Worm (Caenorhabditis elegans) whole organism, L1 larva: ENCODE results near the gene F33A8.4.

ENCODE experiments used
- C16A3.4 ChIP-seq: fragments of 150-350 bp; optimal IDR thresholded peaks from 2 replicates; lab custom pipeline; 2014; ENCODE audit warnings: missing biosample characterization, missing genetic modification characterization
- C34B4.2 ChIP-seq: sonication (generic microtip); optimal IDR thresholded peaks from 2 replicates; lab custom pipeline; 2017; ENCODE audit warnings: mild to moderate bottlenecking, missing genetic modification characterization, missing compliant biosample characterization
- aha-1 ChIP-seq: fragments of 150-350 bp; optimal IDR thresholded peaks from 2 replicates; lab custom pipeline; 2014; ENCODE audit warnings: missing biosample characterization, missing genetic modification characterization
- blmp-1 ChIP-seq: fragments of 150-350 bp; optimal IDR thresholded peaks from 2 replicates; lab custom pipeline; 2014; ENCODE audit warnings: missing biosample characterization, missing genetic modification characterization
- ceh-82 ChIP-seq, 3 experiments: fragments of 150-350 bp in 1 of 3; sonication (generic microtip) in 2 of 3; optimal IDR thresholded peaks; 2 replicates each; lab custom pipeline; 2014 to 2017; ENCODE audit warnings: missing biosample characterization in 3 of 3, missing genetic modification characterization in 3 of 3
- ceh-88 ChIP-seq: fragments of 200-800 bp; sonication (Bioruptor generic); IDR thresholded peaks from 2 replicates; pipeline ENCODE4 v1.3.6; 2022; ENCODE audit warnings: missing genetic modification characterization, missing compliant biosample characterization
- ceh-90 ChIP-seq: sonication (generic microtip); optimal IDR thresholded peaks from 2 replicates; lab custom pipeline; 2016; ENCODE audit warnings: missing genetic modification characterization, missing compliant biosample characterization
- dsc-1 ChIP-seq: sonication (generic microtip); optimal IDR thresholded peaks from 2 replicates; lab custom pipeline; 2016; ENCODE audit warnings: mild to moderate bottlenecking, missing genetic modification characterization, missing compliant biosample characterization
- efl-1 ChIP-seq, 4 experiments: fragments of 150-350 bp; optimal IDR thresholded peaks in 3 of 4; peaks in 1 of 4; 1 replicate in 1 of 4; 2 replicates in 3 of 4; lab custom pipeline; 2014; ENCODE audit warnings: missing biosample characterization in 2 of 4, missing genetic modification characterization in 2 of 4, missing genetic modification reagents in 2 of 4
- ets-5 ChIP-seq: fragments of 200-800 bp; sonication (Bioruptor generic); IDR thresholded peaks from 2 replicates; pipeline ENCODE4 v1.3.6; 2022; ENCODE audit warnings: missing genetic modification characterization, missing compliant biosample characterization
- fkh-10 ChIP-seq: sonication (generic microtip); optimal IDR thresholded peaks from 2 replicates; lab custom pipeline; 2017; ENCODE audit warnings: missing biosample characterization, missing genetic modification reagents, missing genetic modification characterization
- grh-1 ChIP-seq: fragments of 200-800 bp; sonication (Bioruptor generic); IDR thresholded peaks from 2 replicates; pipeline ENCODE4 v1.3.6; 2022; ENCODE audit warnings: missing genetic modification reagents, missing genetic modification characterization, missing compliant biosample characterization
- hlh-17 ChIP-seq: fragments of 200-800 bp; sonication (Bioruptor generic); optimal IDR thresholded peaks from 2 replicates; lab custom pipeline; 2018; ENCODE audit warnings: missing genetic modification characterization, mild to moderate bottlenecking, missing compliant biosample characterization, moderate library complexity, borderline replicate concordance
- hlh-4 ChIP-seq: sonication (generic microtip); optimal IDR thresholded peaks from 2 replicates; lab custom pipeline; 2016; ENCODE audit warnings: mild to moderate bottlenecking, missing genetic modification characterization, missing compliant biosample characterization
- irx-1 ChIP-seq: sonication (generic microtip); optimal IDR thresholded peaks from 2 replicates; lab custom pipeline; 2016; ENCODE audit warnings: missing genetic modification characterization, missing compliant biosample characterization
- lin-13 ChIP-seq: fragments of 150-350 bp; optimal IDR thresholded peaks from 2 replicates; lab custom pipeline; 2014; ENCODE audit warnings: missing biosample characterization, missing genetic modification reagents, missing genetic modification characterization
- lin-14 ChIP-seq: fragments of 200-800 bp; sonication (Bioruptor generic); optimal IDR thresholded peaks from 2 replicates; lab custom pipeline; 2018; ENCODE audit warnings: mild to moderate bottlenecking, missing genetic modification characterization, moderate library complexity, missing compliant biosample characterization
- lin-15B ChIP-seq: fragments of 150-350 bp; sonication (generic microtip); optimal IDR thresholded peaks from 3 replicates; lab custom pipeline; 2014; ENCODE audit warnings: missing biosample characterization, missing genetic modification characterization
- lin-35 ChIP-seq, 2 experiments: fragments of 150-350 bp; optimal IDR thresholded peaks; 2 replicates each; lab custom pipeline; 2014; ENCODE audit warnings: missing biosample characterization in 2 of 2, missing genetic modification characterization in 2 of 2, missing genetic modification reagents in 2 of 2
- mdl-1 ChIP-seq, 2 experiments: fragments of 150-350 bp; optimal IDR thresholded peaks; 2 replicates each; lab custom pipeline; 2014 to 2017; ENCODE audit warnings: missing biosample characterization in 2 of 2, missing genetic modification characterization in 2 of 2, inconsistent platforms in 1 of 2
- nhr-11 ChIP-seq: fragments of 150-350 bp; optimal IDR thresholded peaks from 2 replicates; lab custom pipeline; 2014; ENCODE audit warnings: missing biosample characterization, missing genetic modification characterization
- nhr-19 ChIP-seq: fragments of 200-800 bp; sonication (Bioruptor generic); conservative IDR thresholded peaks from 2 replicates; pipeline ENCODE4 v1.3.6; 2022; ENCODE audit warnings: missing genetic modification characterization, missing compliant biosample characterization
- nhr-28 ChIP-seq: fragments of 150-350 bp; optimal IDR thresholded peaks from 2 replicates; lab custom pipeline; 2014; ENCODE audit warnings: missing biosample characterization, missing genetic modification characterization
- nhr-47 ChIP-seq: sonication (generic microtip); optimal IDR thresholded peaks from 2 replicates; lab custom pipeline; 2016; ENCODE audit warnings: mild to moderate bottlenecking, missing genetic modification characterization, moderate library complexity, missing compliant biosample characterization
- nhr-71 ChIP-seq: sonication (generic microtip); optimal IDR thresholded peaks from 2 replicates; lab custom pipeline; 2016; ENCODE audit warnings: mild to moderate bottlenecking, missing genetic modification characterization, moderate library complexity, missing compliant biosample characterization
- nhr-77 ChIP-seq: fragments of 150-350 bp; optimal IDR thresholded peaks from 2 replicates; lab custom pipeline; 2014; ENCODE audit warnings: missing biosample characterization, missing genetic modification characterization
- nhr-85 ChIP-seq: sonication (generic microtip); peaks from one replicate; lab custom pipeline; 2016; ENCODE audit warnings: missing genetic modification characterization, inconsistent platforms, missing compliant biosample characterization
- rnt-1 ChIP-seq: sonication (generic microtip); optimal IDR thresholded peaks from 2 replicates; lab custom pipeline; 2016; ENCODE audit warnings: mild to moderate bottlenecking, missing genetic modification characterization, moderate library complexity, missing compliant biosample characterization
- skn-1 ChIP-seq: fragments of 150-350 bp; optimal IDR thresholded peaks from 2 replicates; lab custom pipeline; 2014; ENCODE audit warnings: missing biosample characterization, missing genetic modification characterization
- sox-4 ChIP-seq: sonication (generic microtip); optimal IDR thresholded peaks from 2 replicates; lab custom pipeline; 2016; ENCODE audit warnings: missing genetic modification characterization, missing compliant biosample characterization
- tbx-2 ChIP-seq: sonication (generic microtip); optimal IDR thresholded peaks from 2 replicates; lab custom pipeline; 2016; ENCODE audit warnings: missing genetic modification characterization, missing compliant biosample characterization
- tlp-1 ChIP-seq: fragments of 150-350 bp; optimal IDR thresholded peaks from 2 replicates; lab custom pipeline; 2014; ENCODE audit warnings: missing biosample characterization, missing genetic modification characterization
- unc-130 ChIP-seq: fragments of 150-350 bp; optimal IDR thresholded peaks from 2 replicates; lab custom pipeline; 2017; ENCODE audit warnings: missing biosample characterization, missing genetic modification characterization, inconsistent platforms
- unc-62 ChIP-seq: fragments of 150-350 bp; optimal IDR thresholded peaks from 2 replicates; lab custom pipeline; 2014; ENCODE audit warnings: missing biosample characterization, missing genetic modification reagents, missing genetic modification characterization
- unc-98 ChIP-seq: fragments of 200-800 bp; sonication (Bioruptor generic); IDR thresholded peaks from 2 replicates; pipeline ENCODE4 v1.3.6; 2022; ENCODE audit warnings: missing genetic modification characterization, missing compliant biosample characterization
- vab-15 ChIP-seq: sonication (generic microtip); optimal IDR thresholded peaks from 2 replicates; lab custom pipeline; 2017; ENCODE audit warnings: missing genotype, mild to moderate bottlenecking, missing genetic modification characterization, missing compliant biosample characterization
- zag-1 ChIP-seq: fragments of 150-350 bp; optimal IDR thresholded peaks from 2 replicates; lab custom pipeline; 2014; ENCODE audit warnings: missing biosample characterization, missing genetic modification characterization

Gene F33A8.4

ce11 chrII:11041027-11041426, 7.8 kb downstream of the F33A8.4 start, which contains the start of gene cey-1:
Gene cey-1 (minus strand): TSS chrII:11041206.
- TF ChIP-seq vab-15 (tag; lab: Kevin White, UChicago) (no peak), blmp-1 (tag; lab: Kevin White, UChicago) (peak; percentile 5)
- TF ChIP-seq, all 84 proteins: peak for 1

- TF ChIP-seq blmp-1 (tag; lab: Kevin White, UChicago), result no peak
- peak; percentile 48 for TF ChIP-seq nhr-85 (tag; lab: Kevin White, UChicago)
Observed at ce11 chrII:11040140-11040539, 8.7 kb downstream of the F33A8.4 start.

ce11 chrII:11035774-11036173, 13.1 kb downstream of the F33A8.4 start, which contains the start of gene srlf-15:
Gene srlf-15 (plus strand): TSS chrII:11036074.
- TF ChIP-seq hlh-4 (tag; lab: Kevin White, UChicago) (no peak), nhr-19 (GFP tag; lab: Robert Waterston, UW) (no peak), unc-130 (tag; lab: Kevin White, UChicago) (no peak), tbx-2 (tag; lab: Kevin White, UChicago) (no peak), nhr-71 (tag; lab: Kevin White, UChicago) (no peak), hlh-17 (GFP tag; lab: Kevin White, UChicago) (no peak), C34B4.2 (tag; lab: Kevin White, UChicago) (no peak), unc-62 (GFP tag; lab: Kevin White, UChicago) (no peak), fkh-10 (GFP tag; lab: Kevin White, UChicago) (no peak), lin-35 (GFP tag; optimal IDR thresholded peaks at IDR 0.05; lab: Kevin White, UChicago) (no peak)
- TF ChIP-seq, all 84 proteins: peak for 0

- TF ChIP-seq rnt-1 (tag; lab: Kevin White, UChicago), result no peak
- TF ChIP-seq C16A3.4 (tag; lab: Kevin White, UChicago), result no peak
- no peak for TF ChIP-seq nhr-47
- no peak for TF ChIP-seq aha-1 (tag; lab: Kevin White, UChicago)
- no peak for TF ChIP-seq ceh-88 (GFP tag; lab: Robert Waterston, UW)
- TF ChIP-seq ets-5 (GFP tag; lab: Robert Waterston, UW), result no peak
- no peak for TF ChIP-seq grh-1 (GFP tag; lab: Robert Waterston, UW)
- TF ChIP-seq lin-35 (GFP tag; optimal IDR thresholded peaks at IDR 0.05; lab: Kevin White, UChicago), result no peak
- TF ChIP-seq irx-1 (tag; lab: Kevin White, UChicago), result no peak
- no peak for TF ChIP-seq lin-13 (GFP tag; lab: Kevin White, UChicago)
- no peak for TF ChIP-seq mdl-1 (tag; optimal IDR thresholded peaks at IDR 0.05; lab: Kevin White, UChicago)
- no peak for TF ChIP-seq nhr-11 (tag; lab: Kevin White, UChicago)
- TF ChIP-seq C34B4.2 (tag; lab: Kevin White, UChicago), result no peak
- TF ChIP-seq lin-15B (tag; lab: Kevin White, UChicago), result no peak
- no peak for TF ChIP-seq ceh-82 (tag; optimal IDR thresholded peaks at IDR 0.05; lab: Kevin White, UChicago)
- TF ChIP-seq lin-14 (GFP tag; lab: Kevin White, UChicago), result no peak
- TF ChIP-seq nhr-77, result no peak
- no peak for TF ChIP-seq skn-1
- TF ChIP-seq nhr-85 (tag; lab: Kevin White, UChicago), result no peak
- TF ChIP-seq, all 84 proteins: peak for 0
Observed at ce11 chrII:11032812-11033211, 16.0 kb downstream of the F33A8.4 start.

- no peak for TF ChIP-seq lin-35 (GFP tag; optimal IDR thresholded peaks at IDR 0.05; lab: Kevin White, UChicago)
- no peak for TF ChIP-seq sox-4 (tag; lab: Kevin White, UChicago)
- no peak for TF ChIP-seq ceh-90 (tag; lab: Kevin White, UChicago)
- TF ChIP-seq efl-1 (optimal IDR thresholded peaks at IDR 0.05; lab: Kevin White, UChicago), result no peak
- TF ChIP-seq efl-1 (GFP tag; optimal IDR thresholded peaks at IDR 0.05 in 1 of 2; lab: Kevin White, UChicago), result no peak
- no peak for TF ChIP-seq unc-98 (GFP tag; lab: Robert Waterston, UW)
- TF ChIP-seq zag-1 (tag; lab: Kevin White, UChicago), result no peak
- no peak for TF ChIP-seq nhr-28 (tag; lab: Kevin White, UChicago)
- no peak for TF ChIP-seq lin-15B (tag; lab: Kevin White, UChicago)
- no peak for TF ChIP-seq dsc-1
- TF ChIP-seq tlp-1 (tag; lab: Kevin White, UChicago), result no peak
- no peak for TF ChIP-seq ceh-88 (GFP tag; lab: Robert Waterston, UW)
- no peak for TF ChIP-seq lin-13 (GFP tag; lab: Kevin White, UChicago)
Observed at ce11 chrII:11030297-11030696, 18.5 kb downstream of the F33A8.4 start, which contains the start of gene nlp-18. Gene nlp-18 (minus strand): TSS chrII:11030397.
